Worm (Caenorhabditis elegans) whole organism, young adult: Measurements from ENCODE around the gene col-109.
A peak's percentile ranks its signal among the peaks of the same experiment; 100 is the strongest.

Experiments used
- B0035.1 ChIP-seq: sonication (generic microtip); optimal IDR thresholded peaks from 2 replicates; lab custom pipeline; 2016; ENCODE audit warnings: missing genetic modification characterization, mild to moderate bottlenecking, missing compliant biosample characterization, missing genotype, missing genetic modification reagents
- efl-1 ChIP-seq: fragments of 150-350 bp; optimal IDR thresholded peaks from 2 replicates; lab custom pipeline; 2014; ENCODE audit warnings: missing biosample characterization, missing genetic modification reagents, missing genetic modification characterization
- pbrm-1 ChIP-seq: fragments of 200-800 bp; sonication (Bioruptor generic); IDR thresholded peaks from 2 replicates; pipeline ENCODE4 v1.3.6; 2022; ENCODE audit warnings: missing genetic modification reagents, missing genetic modification characterization, missing compliant biosample characterization
- snpc-4 ChIP-seq, 5 experiments: fragments of 150-350 bp in 1 of 5; sonication (generic microtip) in 4 of 5; optimal IDR thresholded peaks; 2 replicates each; lab custom pipeline; 2014 to 2018; ENCODE audit warnings: missing genetic modification characterization in 5 of 5, missing biosample characterization in 3 of 5, antibody characterized with exemption in 2 of 5, mild to moderate bottlenecking in 2 of 5, missing compliant biosample characterization in 2 of 5, missing genotype in 2 of 5, moderate library complexity in 2 of 5, missing genetic modification reagents in 1 of 5
- somi-1 ChIP-seq: fragments of 200-800 bp; sonication (Bioruptor generic); optimal IDR thresholded peaks from 2 replicates; lab custom pipeline; 2018; ENCODE audit warnings: mild to moderate bottlenecking, missing genetic modification characterization, missing compliant biosample characterization
- unc-62 ChIP-seq: fragments of 150-350 bp; optimal IDR thresholded peaks from 2 replicates; lab custom pipeline; 2014; ENCODE audit warnings: missing biosample characterization, missing genetic modification reagents, missing genetic modification characterization

- TF ChIP-seq snpc-4 (GFP tag; optimal IDR thresholded peaks at IDR 0.05; lab: Kevin White, UChicago) (no peak), snpc-4 (tag; optimal IDR thresholded peaks at IDR 0.05; lab: Kevin White, UChicago) (peak in 2 of 4 experiments; percentile 24 to 30), somi-1 (GFP tag; lab: Kevin White, UChicago) (peak; percentile 46), B0035.1 (tag; lab: Kevin White, UChicago) (no peak), pbrm-1 (GFP tag; lab: Robert Waterston, UW) (0 out of 2 replicates have a peak, but pooled peaks have one; percentile 52), unc-62 (GFP tag; lab: Kevin White, UChicago) (no peak), efl-1 (GFP tag; lab: Kevin White, UChicago) (no peak)
Observed at ce11 chrIV:1857866-1858271, 37.8 kb upstream of the col-109 start.
